Worm (Caenorhabditis elegans): ENCODE measurements around the gene irld-11.

Gene irld-11

ce11 chrV:1701584-1702101, 46.7 kb downstream of the irld-11 start, which contains the start of gene srw-90:
Gene srw-90, plus strand, starts transcription at chrV:1702051.
- no peak for TF ChIP-seq aly-2 (tag; optimal IDR thresholded peaks at IDR 0.05)
- no peak for TF ChIP-seq nhr-25 (tag; optimal IDR thresholded peaks at IDR 0.05)
- TF ChIP-seq zag-1 (tag; optimal IDR thresholded peaks at IDR 0.05), result no peak
- TF ChIP-seq ztf-4 (tag; optimal IDR thresholded peaks at IDR 0.05), result no peak
- no peak for TF ChIP-seq skn-1 (tag; optimal IDR thresholded peaks at IDR 0.05)
- no peak for TF ChIP-seq sea-2 (GFP tag; optimal IDR thresholded peaks at IDR 0.05)
- no peak for TF ChIP-seq tbx-2 (tag; optimal IDR thresholded peaks at IDR 0.05)
- no peak for TF ChIP-seq eor-1 (tag; optimal IDR thresholded peaks at IDR 0.05)
- no peak for TF ChIP-seq nhr-23 (tag; optimal IDR thresholded peaks at IDR 0.05)
- no peak for TF ChIP-seq mdl-1 (tag; optimal IDR thresholded peaks at IDR 0.05)

Measured in whole organism, L3 larva.